Fruit fly (Drosophila melanogaster) whole organism, wandering third instar larva: ENCODE measurements around the gene CG10793.
A peak's percentile ranks its signal among the peaks of the same experiment; 100 is the strongest.

Experiments used
- Dif ChIP-seq: fragments of 200-275, 200-300 bp; sonication (Bioruptor generic); optimal IDR thresholded peaks from 2 replicates; lab custom pipeline; 2018; ENCODE audit warnings: missing biosample characterization, missing genetic modification characterization; ENCODE audit not compliant: partially characterized antibody
- br ChIP-seq: fragments of 200-800 bp; sonication (Bioruptor generic); optimal IDR thresholded peaks from 2 replicates; lab custom pipeline; 2016; ENCODE audit warnings: missing biosample characterization, missing genetic modification characterization

DNA sequence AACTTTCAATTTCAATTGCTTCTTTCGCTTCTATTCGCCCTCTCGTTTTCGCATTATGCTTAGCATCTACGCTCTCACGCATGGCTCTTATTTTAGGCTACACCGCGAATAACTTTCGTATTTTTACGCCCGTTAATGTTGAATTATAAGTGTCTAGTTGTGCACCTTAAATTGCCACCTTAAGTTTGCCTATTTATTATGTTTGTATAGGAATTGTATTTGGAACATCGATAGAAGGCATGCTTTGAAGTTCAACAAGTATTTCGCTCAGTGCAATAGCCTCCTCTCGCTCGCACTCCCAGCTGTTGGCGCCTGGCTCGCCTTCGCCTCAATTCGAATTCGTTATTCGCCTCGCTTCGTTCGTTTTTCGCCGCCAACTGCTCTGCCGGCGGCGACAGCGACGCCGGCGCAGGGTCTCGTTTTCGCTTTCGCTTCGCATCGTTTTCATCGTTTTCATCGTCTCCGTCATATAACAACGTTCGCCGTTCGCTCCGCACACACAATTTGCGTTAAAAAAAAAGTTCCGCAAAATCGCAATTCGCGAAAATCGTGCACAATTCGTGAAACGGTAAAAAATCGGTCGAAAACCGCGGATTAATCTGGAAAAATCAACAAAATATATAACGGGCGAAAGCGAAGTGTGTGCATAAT lies 21.3 kb downstream of the CG10793 start:
- no peak for TF ChIP-seq Dif (GFP tag; lab: Kevin White, UChicago)
- TF ChIP-seq br (GFP tag; lab: Kevin White, UChicago), result peak; percentile 94
